Worm (Caenorhabditis elegans): ENCODE data around the gene fbxc-28.

fbxc-28 gene

DNA sequence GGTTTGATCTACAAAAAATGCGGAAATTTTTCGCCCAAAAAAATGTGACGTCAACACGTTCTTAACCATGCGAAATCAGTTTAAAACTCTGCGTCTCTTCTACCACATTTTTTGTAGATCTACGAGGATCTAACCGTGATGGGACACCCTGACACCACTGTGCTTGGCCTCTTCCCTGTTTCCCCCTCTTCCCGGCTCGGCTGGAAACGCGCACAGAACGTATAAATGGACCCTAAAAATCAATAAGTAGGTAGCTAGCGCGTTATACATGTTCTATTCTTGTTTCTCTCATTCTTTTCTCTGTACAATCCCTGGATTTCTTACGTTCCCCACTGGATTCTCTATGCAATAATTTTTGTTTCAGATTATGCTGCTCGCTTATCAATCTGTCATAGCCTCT, at the start of gene fbxc-28:
Gene fbxc-28, plus strand, starts transcription at position 301 of the 400 bp plus-strand sequence.
- TF ChIP-seq scrt-1 (GFP tag; IDR thresholded peaks at IDR 0.05) = no peak
- TF ChIP-seq ama-1 (optimal IDR thresholded peaks at IDR 0.05) = no peak
- TF ChIP-seq aly-1 (tag; optimal IDR thresholded peaks at IDR 0.05) = no peak
- no peak for TF ChIP-seq tbx-11 (GFP tag; IDR thresholded peaks at IDR 0.05)
- TF ChIP-seq F13C5.2 (tag; optimal IDR thresholded peaks at IDR 0.05) = no peak

DNA sequence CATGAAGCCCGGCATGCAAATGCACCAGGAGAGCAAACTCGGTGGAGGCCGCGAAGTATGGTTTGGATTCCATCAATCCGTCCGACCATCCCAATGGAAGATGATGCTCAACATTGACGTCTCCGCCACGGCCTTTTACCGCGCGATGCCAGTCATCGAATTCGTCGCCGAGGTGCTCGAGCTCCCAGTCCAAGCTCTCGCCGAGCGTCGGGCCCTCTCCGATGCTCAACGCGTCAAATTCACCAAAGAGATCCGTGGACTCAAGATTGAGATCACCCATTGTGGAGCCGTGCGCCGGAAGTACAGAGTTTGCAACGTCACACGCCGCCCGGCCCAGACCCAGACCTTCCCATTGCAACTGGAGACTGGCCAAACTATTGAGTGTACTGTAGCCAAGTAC, 47.9 kb upstream of the fbxc-28 start:
- TF ChIP-seq tbx-37 (GFP tag; conservative IDR thresholded peaks at IDR 0.05) (no peak), B0310.2 (tag; optimal IDR thresholded peaks at IDR 0.05) (no peak), F13C5.2 (tag; optimal IDR thresholded peaks at IDR 0.05) (no peak), hmbx-1 (tag; optimal IDR thresholded peaks at IDR 0.05) (no peak), scrt-1 (GFP tag; IDR thresholded peaks at IDR 0.05) (no peak), ets-7 (tag; optimal IDR thresholded peaks at IDR 0.05) (no peak), pes-1 (GFP tag; IDR thresholded peaks at IDR 0.05) (no peak), aly-1 (tag; optimal IDR thresholded peaks at IDR 0.05) (no peak), flt-1 (GFP tag; IDR thresholded peaks at IDR 0.05) (no peak), tra-4 (tag; optimal IDR thresholded peaks at IDR 0.05) (no peak), ama-1 (optimal IDR thresholded peaks at IDR 0.05) (no peak), ceh-36 (tag; optimal IDR thresholded peaks at IDR 0.05) (no peak), hmg-4 (GFP tag; optimal IDR thresholded peaks at IDR 0.05) (no peak), tbx-11 (GFP tag; IDR thresholded peaks at IDR 0.05) (no peak), hnd-1 (tag; optimal IDR thresholded peaks at IDR 0.05) (no peak), ceh-13 (GFP tag; optimal IDR thresholded peaks at IDR 0.05) (no peak)

DNA sequence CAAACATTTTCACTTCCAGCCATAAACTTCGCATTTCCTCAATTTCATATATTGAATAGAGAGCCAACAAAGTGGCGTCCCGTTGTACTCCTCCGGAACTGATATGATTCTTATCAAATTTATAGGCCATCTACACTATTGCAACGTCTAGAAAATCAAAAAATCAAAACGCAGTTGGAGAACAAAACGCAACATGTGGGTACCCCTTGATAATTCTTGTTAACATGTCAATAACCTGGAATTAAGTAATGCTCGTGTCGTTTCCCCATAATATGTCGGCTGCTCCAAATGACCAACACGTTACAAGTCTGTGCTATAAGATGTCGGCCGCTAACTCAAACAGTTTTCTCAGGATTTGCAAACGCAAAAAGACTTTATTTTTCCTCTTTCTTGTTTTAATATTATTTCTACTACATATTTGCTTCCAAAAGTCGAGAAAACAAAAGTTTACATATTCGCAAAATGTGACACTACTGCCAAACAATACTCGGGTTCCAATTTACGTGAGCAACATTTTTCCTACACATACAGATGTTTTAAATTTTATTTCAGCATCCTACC, 42.9 kb upstream of the fbxc-28 start:
- TF ChIP-seq ceh-36 (tag; optimal IDR thresholded peaks at IDR 0.05) = no peak
- no peak for TF ChIP-seq tra-4 (tag; optimal IDR thresholded peaks at IDR 0.05)
- TF ChIP-seq scrt-1 (GFP tag; IDR thresholded peaks at IDR 0.05) = no peak
- no peak for TF ChIP-seq ceh-13 (GFP tag; optimal IDR thresholded peaks at IDR 0.05)
- no peak for TF ChIP-seq hnd-1 (tag; optimal IDR thresholded peaks at IDR 0.05)
- no peak for TF ChIP-seq F13C5.2 (tag; optimal IDR thresholded peaks at IDR 0.05)
- no peak for TF ChIP-seq ama-1 (optimal IDR thresholded peaks at IDR 0.05)
- no peak for TF ChIP-seq hmg-4 (GFP tag; optimal IDR thresholded peaks at IDR 0.05)
- no peak for TF ChIP-seq B0310.2 (tag; optimal IDR thresholded peaks at IDR 0.05)
- no peak for TF ChIP-seq pes-1 (GFP tag; IDR thresholded peaks at IDR 0.05)
- no peak for TF ChIP-seq hmbx-1 (tag; optimal IDR thresholded peaks at IDR 0.05)
- no peak for TF ChIP-seq tbx-37 (GFP tag; conservative IDR thresholded peaks at IDR 0.05)
- TF ChIP-seq sea-1 (GFP tag; conservative IDR thresholded peaks at IDR 0.05) = no peak
- no peak for TF ChIP-seq ets-7 (tag; optimal IDR thresholded peaks at IDR 0.05)
- TF ChIP-seq flt-1 (GFP tag; IDR thresholded peaks at IDR 0.05) = no peak
- TF ChIP-seq tbx-11 (GFP tag; IDR thresholded peaks at IDR 0.05) = no peak
- no peak for TF ChIP-seq aly-1 (tag; optimal IDR thresholded peaks at IDR 0.05)

DNA sequence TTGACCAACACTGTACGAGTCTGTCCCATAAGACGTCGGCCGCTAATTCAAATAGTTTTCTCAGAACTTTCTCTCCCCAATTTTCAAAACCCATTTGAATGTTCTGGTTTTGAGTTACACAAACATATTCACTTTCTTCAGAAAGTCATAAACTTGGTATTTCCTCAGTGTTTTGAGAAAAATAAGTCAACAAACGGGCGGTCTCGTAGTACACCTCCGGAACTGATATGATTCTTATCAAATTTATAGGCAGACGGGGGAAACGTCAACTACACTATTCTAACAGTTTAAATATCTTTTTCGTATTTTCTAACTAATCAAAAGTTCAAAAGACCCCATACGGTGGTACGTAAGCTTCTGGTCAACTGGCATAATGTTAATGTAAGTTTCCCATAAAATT, 39.4 kb upstream of the fbxc-28 start:
- no peak for TF ChIP-seq B0310.2 (tag; optimal IDR thresholded peaks at IDR 0.05)
- no peak for TF ChIP-seq tra-4 (tag; optimal IDR thresholded peaks at IDR 0.05)
- no peak for TF ChIP-seq hnd-1 (tag; optimal IDR thresholded peaks at IDR 0.05)
- no peak for TF ChIP-seq sea-1 (GFP tag; conservative IDR thresholded peaks at IDR 0.05)
- no peak for TF ChIP-seq ceh-13 (GFP tag; optimal IDR thresholded peaks at IDR 0.05)
- TF ChIP-seq hmg-4 (GFP tag; optimal IDR thresholded peaks at IDR 0.05) = no peak
- no peak for TF ChIP-seq ets-7 (tag; optimal IDR thresholded peaks at IDR 0.05)
- no peak for TF ChIP-seq ceh-36 (tag; optimal IDR thresholded peaks at IDR 0.05)
- no peak for TF ChIP-seq flt-1 (GFP tag; IDR thresholded peaks at IDR 0.05)
- TF ChIP-seq tbx-11 (GFP tag; IDR thresholded peaks at IDR 0.05) = no peak
- TF ChIP-seq ama-1 (optimal IDR thresholded peaks at IDR 0.05) = no peak
- no peak for TF ChIP-seq F13C5.2 (tag; optimal IDR thresholded peaks at IDR 0.05)
- no peak for TF ChIP-seq aly-1 (tag; optimal IDR thresholded peaks at IDR 0.05)
- TF ChIP-seq pes-1 (GFP tag; IDR thresholded peaks at IDR 0.05) = no peak
- TF ChIP-seq scrt-1 (GFP tag; IDR thresholded peaks at IDR 0.05) = no peak

DNA sequence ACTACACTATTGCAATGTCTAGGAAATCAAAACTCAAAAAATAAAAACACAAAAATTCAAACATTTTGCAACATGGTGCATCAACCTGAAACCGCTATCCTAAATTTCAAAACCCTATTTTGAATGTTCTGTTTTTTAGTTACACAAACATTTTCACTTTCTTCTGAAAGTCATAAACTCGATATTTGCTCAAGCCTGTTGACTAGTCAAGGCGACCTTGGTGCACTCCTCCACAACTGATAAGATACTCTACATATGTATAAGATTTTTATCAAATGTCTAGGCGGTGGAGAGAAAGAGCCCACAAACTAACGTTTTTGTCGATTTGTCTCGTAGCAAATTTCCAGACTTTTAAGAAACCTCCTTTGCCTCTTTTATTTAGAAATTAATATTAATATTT, 35.6 kb upstream of the fbxc-28 start, which contains the start of gene T07D3.4:
Gene T07D3.4, plus strand, starts transcription at position 286 of the 400 bp plus-strand sequence.
- TF ChIP-seq aly-1 (tag; optimal IDR thresholded peaks at IDR 0.05) (no peak), ceh-36 (tag; optimal IDR thresholded peaks at IDR 0.05) (no peak), flt-1 (GFP tag; IDR thresholded peaks at IDR 0.05) (no peak), B0310.2 (tag; optimal IDR thresholded peaks at IDR 0.05) (no peak), hnd-1 (tag; optimal IDR thresholded peaks at IDR 0.05) (no peak), tra-4 (tag; optimal IDR thresholded peaks at IDR 0.05) (no peak), F13C5.2 (tag; optimal IDR thresholded peaks at IDR 0.05) (no peak), tbx-37 (GFP tag; conservative IDR thresholded peaks at IDR 0.05) (no peak), pes-1 (GFP tag; IDR thresholded peaks at IDR 0.05) (no peak), hmg-4 (GFP tag; optimal IDR thresholded peaks at IDR 0.05) (no peak), ama-1 (optimal IDR thresholded peaks at IDR 0.05) (no peak), tbx-11 (GFP tag; IDR thresholded peaks at IDR 0.05) (no peak), hmbx-1 (tag; optimal IDR thresholded peaks at IDR 0.05) (no peak), ceh-13 (GFP tag; optimal IDR thresholded peaks at IDR 0.05) (no peak), ets-7 (tag; optimal IDR thresholded peaks at IDR 0.05) (no peak), scrt-1 (GFP tag; IDR thresholded peaks at IDR 0.05) (no peak), sea-1 (GFP tag; conservative IDR thresholded peaks at IDR 0.05) (no peak)

DNA sequence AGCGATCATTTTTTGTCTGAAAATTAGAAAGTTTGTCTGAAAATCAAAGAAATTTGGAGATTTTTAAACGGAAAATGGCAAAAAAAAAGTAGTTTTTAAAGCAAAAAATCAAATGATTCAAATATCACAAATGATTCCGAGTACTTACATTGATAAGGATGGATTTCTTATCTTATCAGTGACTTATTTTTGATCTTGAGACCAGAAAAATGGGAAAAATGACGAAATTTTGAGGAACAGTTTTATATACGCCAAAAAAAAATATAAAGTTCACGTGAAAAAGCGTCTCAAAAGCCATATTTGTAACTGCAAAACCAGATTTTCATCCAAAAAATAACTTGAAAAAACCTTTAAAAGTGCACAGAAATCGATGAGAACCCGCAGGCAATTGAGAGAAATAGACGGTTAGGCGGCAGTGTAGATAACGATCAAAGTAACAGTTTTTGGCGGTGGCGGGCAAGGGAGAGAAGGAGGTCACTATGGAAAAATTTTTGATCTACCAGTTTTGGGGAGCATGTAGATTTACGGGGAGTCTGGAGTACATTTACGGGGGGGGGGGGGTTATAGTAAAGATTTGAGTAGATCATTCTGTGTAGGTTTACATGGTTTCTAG, 22.8 kb upstream of the fbxc-28 start, which contains the start of gene T07D3.9:
Gene T07D3.9, minus strand, starts transcription at position 194 of the 613 bp plus-strand sequence.
- TF ChIP-seq tbx-37 (GFP tag; conservative IDR thresholded peaks at IDR 0.05) = no peak
- no peak for TF ChIP-seq pes-1 (GFP tag; IDR thresholded peaks at IDR 0.05)
- TF ChIP-seq ets-7 (tag; optimal IDR thresholded peaks at IDR 0.05) = no peak
- TF ChIP-seq aly-1 (tag; optimal IDR thresholded peaks at IDR 0.05) = no peak
- no peak for TF ChIP-seq scrt-1 (GFP tag; IDR thresholded peaks at IDR 0.05)
- TF ChIP-seq tbx-11 (GFP tag; IDR thresholded peaks at IDR 0.05) = no peak
- TF ChIP-seq flt-1 (GFP tag; IDR thresholded peaks at IDR 0.05) = no peak
- no peak for TF ChIP-seq ama-1 (optimal IDR thresholded peaks at IDR 0.05)
- TF ChIP-seq ceh-36 (tag; optimal IDR thresholded peaks at IDR 0.05) = no peak
- TF ChIP-seq hmbx-1 (tag; optimal IDR thresholded peaks at IDR 0.05) = no peak
- no peak for TF ChIP-seq B0310.2 (tag; optimal IDR thresholded peaks at IDR 0.05)
- no peak for TF ChIP-seq hnd-1 (tag; optimal IDR thresholded peaks at IDR 0.05)
- no peak for TF ChIP-seq hmg-4 (GFP tag; optimal IDR thresholded peaks at IDR 0.05)
- no peak for TF ChIP-seq ceh-13 (GFP tag; optimal IDR thresholded peaks at IDR 0.05)

All from whole organism, early embryonic.